Worm (Caenorhabditis elegans) whole organism, L4 larva: ENCODE results near the gene Y50E8A.1.

Experiments
- F26F4.8 ChIP-seq: fragments of 200-800 bp; sonication (Bioruptor generic); conservative IDR thresholded peaks from 2 replicates; pipeline ENCODE4 v1.3.6; 2022; ENCODE audit warnings: missing genetic modification characterization, missing compliant biosample characterization
- F37D6.2 ChIP-seq: sonication (generic microtip); optimal IDR thresholded peaks from 2 replicates; lab custom pipeline; 2016; ENCODE audit warnings: mild to moderate bottlenecking, missing genetic modification characterization, missing compliant biosample characterization
- F49E8.2 ChIP-seq: sonication (generic microtip); optimal IDR thresholded peaks from 2 replicates; lab custom pipeline; 2016; ENCODE audit warnings: missing compliant biosample characterization, mild to moderate bottlenecking, missing genetic modification characterization, borderline replicate concordance
- R02D3.7 ChIP-seq: fragments of 150-350 bp; sonication (generic microtip); optimal IDR thresholded peaks from 3 replicates; lab custom pipeline; 2014; ENCODE audit warnings: missing biosample characterization, missing genetic modification characterization
- T20F7.1 ChIP-seq: fragments of 200-800 bp; sonication (Bioruptor generic); optimal IDR thresholded peaks from 2 replicates; lab custom pipeline; 2018; ENCODE audit warnings: mild to moderate bottlenecking, missing genetic modification characterization, missing compliant biosample characterization
- Y105C5A.15 ChIP-seq: fragments of 200-800 bp; sonication (Bioruptor generic); IDR thresholded peaks from 2 replicates; pipeline ENCODE4 v1.3.6; 2022; ENCODE audit warnings: missing genetic modification characterization, missing compliant biosample characterization
- Y75B8A.6 ChIP-seq: fragments of 200-800 bp; sonication (Bioruptor generic); IDR thresholded peaks from 2 replicates; pipeline ENCODE4 v1.3.6; 2022; ENCODE audit warnings: missing genetic modification reagents, missing genetic modification characterization, missing compliant biosample characterization
- ZK337.2 ChIP-seq: fragments of 200-800 bp; sonication (Bioruptor generic); IDR thresholded peaks from 2 replicates; pipeline ENCODE4 v1.3.6; 2022; ENCODE audit warnings: missing genetic modification reagents, missing genetic modification characterization, missing compliant biosample characterization
- aha-1 ChIP-seq: fragments of 150-350 bp; peaks from one replicate; lab custom pipeline; 2014; ENCODE audit warnings: missing biosample characterization, missing genetic modification characterization
- ama-1 ChIP-seq: fragments of 150-350 bp; optimal IDR thresholded peaks from 2 replicates; lab custom pipeline; 2014; ENCODE audit warnings: inconsistent platforms, mixed read lengths
- ceh-20 ChIP-seq: fragments of 200-800 bp; sonication (Bioruptor generic); IDR thresholded peaks from 2 replicates; pipeline ENCODE4 v1.3.6; 2022; ENCODE audit warnings: missing genetic modification reagents, missing genetic modification characterization, missing compliant biosample characterization
- ces-1 ChIP-seq: fragments of 150-350 bp; sonication (generic microtip); optimal IDR thresholded peaks from 4 replicates; lab custom pipeline; 2014; ENCODE audit warnings: missing biosample characterization, missing genetic modification reagents, missing genetic modification characterization
- daf-16 ChIP-seq, 3 experiments: sonication (generic microtip); optimal IDR thresholded peaks; 2 replicates each; lab custom pipeline; 2016 to 2017; ENCODE audit warnings: missing genetic modification characterization in 3 of 3, missing genetic modification reagents in 3 of 3, mild to moderate bottlenecking in 2 of 3, missing compliant biosample characterization in 2 of 3, missing biosample characterization in 1 of 3, moderate library complexity in 1 of 3
- dmd-6 ChIP-seq: fragments of 200-800 bp; sonication (Bioruptor generic); IDR thresholded peaks from 2 replicates; pipeline ENCODE4 v1.3.6; 2022; ENCODE audit warnings: missing genetic modification reagents, missing genetic modification characterization, missing compliant biosample characterization
- dmd-9 ChIP-seq: fragments of 200-800 bp; sonication (Bioruptor generic); IDR thresholded peaks from 2 replicates; pipeline ENCODE4 v1.3.6; 2022; ENCODE audit warnings: missing genetic modification reagents, missing genetic modification characterization, missing compliant biosample characterization
- dpl-1 ChIP-seq: fragments of 150-350 bp; optimal IDR thresholded peaks from 2 replicates; lab custom pipeline; 2014; ENCODE audit warnings: missing biosample characterization, missing genetic modification reagents, missing genetic modification characterization
- dve-1 ChIP-seq: sonication (generic microtip); optimal IDR thresholded peaks from 2 replicates; lab custom pipeline; 2017; ENCODE audit warnings: antibody characterized with exemption, mild to moderate bottlenecking, missing genetic modification characterization, missing compliant biosample characterization; ENCODE audit not compliant: insufficient read depth
- fkh-10 ChIP-seq: fragments of 150-350 bp; optimal IDR thresholded peaks from 2 replicates; lab custom pipeline; 2014; ENCODE audit warnings: missing biosample characterization, missing genetic modification reagents, missing genetic modification characterization
- gei-8 ChIP-seq: fragments of 200-800 bp; sonication (Bioruptor generic); optimal IDR thresholded peaks from 2 replicates; lab custom pipeline; 2018; ENCODE audit warnings: mild to moderate bottlenecking, missing genetic modification characterization, missing compliant biosample characterization
- hif-1 ChIP-seq, 2 experiments: sonication (generic microtip); optimal IDR thresholded peaks; 2 replicates each; lab custom pipeline; 2016 to 2017; ENCODE audit warnings: missing compliant biosample characterization in 2 of 2, missing genetic modification characterization in 2 of 2, missing genetic modification reagents in 2 of 2, missing genotype in 2 of 2, mild to moderate bottlenecking in 1 of 2
- hlh-30 ChIP-seq: sonication (generic microtip); optimal IDR thresholded peaks from 2 replicates; lab custom pipeline; 2017; ENCODE audit warnings: antibody characterized with exemption, mild to moderate bottlenecking, missing genetic modification characterization, missing compliant biosample characterization; ENCODE audit not compliant: insufficient read depth
- lim-7 ChIP-seq: fragments of 200-800 bp; sonication (Bioruptor generic); IDR thresholded peaks from 2 replicates; pipeline ENCODE4 v1.3.6; 2022; ENCODE audit warnings: missing genetic modification characterization, missing compliant biosample characterization
- lin-13 ChIP-seq: fragments of 150-350 bp; optimal IDR thresholded peaks from 2 replicates; lab custom pipeline; 2014; ENCODE audit warnings: missing biosample characterization, missing genetic modification reagents, missing genetic modification characterization
- lin-29 ChIP-seq: fragments of 200-800 bp; sonication (Bioruptor generic); IDR thresholded peaks from 2 replicates; pipeline ENCODE4 v1.3.6; 2022; ENCODE audit warnings: missing genetic modification reagents, missing genetic modification characterization, missing compliant biosample characterization
- lin-38 ChIP-seq: fragments of 200-800 bp; sonication (Bioruptor generic); IDR thresholded peaks from 2 replicates; pipeline ENCODE4 v1.3.6; 2022; ENCODE audit warnings: missing genetic modification reagents, missing genetic modification characterization, missing compliant biosample characterization
- lir-3 ChIP-seq: sonication (generic microtip); optimal IDR thresholded peaks from 2 replicates; lab custom pipeline; 2016; ENCODE audit warnings: mild to moderate bottlenecking, missing genetic modification characterization, missing compliant biosample characterization
- madf-5 ChIP-seq, 2 experiments: fragments of 200-800 bp; sonication (Bioruptor generic); IDR thresholded peaks; 2 replicates each; pipeline ENCODE4 v1.3.6; 2022; ENCODE audit warnings: missing compliant biosample characterization in 2 of 2, missing genetic modification characterization in 2 of 2
- mdl-1 ChIP-seq, 2 experiments: fragments of 150-350 bp in 1 of 2; sonication (generic microtip) in 1 of 2; optimal IDR thresholded peaks; 2 replicates each; lab custom pipeline; 2014 to 2017; ENCODE audit warnings: missing biosample characterization in 2 of 2, missing genetic modification characterization in 2 of 2
- mep-1 ChIP-seq: fragments of 150-350 bp; sonication (generic microtip); optimal IDR thresholded peaks from 3 replicates; lab custom pipeline; 2014; ENCODE audit warnings: missing biosample characterization, missing genetic modification characterization
- nhr-10 ChIP-seq: fragments of 150-350 bp; optimal IDR thresholded peaks from 2 replicates; lab custom pipeline; 2014; ENCODE audit warnings: missing biosample characterization, missing genetic modification characterization
- nhr-11 ChIP-seq: fragments of 150-350 bp; optimal IDR thresholded peaks from 2 replicates; lab custom pipeline; 2014; ENCODE audit warnings: missing biosample characterization, missing genetic modification characterization
- nhr-237 ChIP-seq: sonication (generic microtip); optimal IDR thresholded peaks from 2 replicates; lab custom pipeline; 2017; ENCODE audit warnings: missing biosample characterization, missing genetic modification characterization
- nhr-25 ChIP-seq: sonication (generic microtip); optimal IDR thresholded peaks from 2 replicates; lab custom pipeline; 2017; ENCODE audit warnings: missing genetic modification characterization, mild to moderate bottlenecking, missing compliant biosample characterization, antibody characterized with exemption, moderate library complexity, borderline replicate concordance; ENCODE audit not compliant: insufficient read depth
- nhr-28 ChIP-seq: fragments of 150-350 bp; optimal IDR thresholded peaks from 2 replicates; lab custom pipeline; 2014; ENCODE audit warnings: missing biosample characterization, missing genetic modification characterization
- nhr-41 ChIP-seq: fragments of 200-800 bp; sonication (Bioruptor generic); IDR thresholded peaks from 2 replicates; pipeline ENCODE4 v1.3.6; 2022; ENCODE audit warnings: missing genetic modification reagents, missing genetic modification characterization, missing compliant biosample characterization
- nhr-42 ChIP-seq: fragments of 200-800 bp; sonication (Bioruptor generic); IDR thresholded peaks from 2 replicates; pipeline ENCODE4 v1.3.6; 2022; ENCODE audit warnings: missing genetic modification characterization, missing compliant biosample characterization
- nhr-6 ChIP-seq: fragments of 150-350 bp; optimal IDR thresholded peaks from 2 replicates; lab custom pipeline; 2014; ENCODE audit warnings: missing biosample characterization, missing genetic modification characterization
- nhr-77 ChIP-seq: fragments of 150-350 bp; optimal IDR thresholded peaks from 2 replicates; lab custom pipeline; 2014; ENCODE audit warnings: missing biosample characterization, missing genetic modification characterization
- pha-4 ChIP-seq, 2 experiments: fragments of 150-350 bp in 1 of 2; fragments of 200-800 bp in 1 of 2; sonication (Bioruptor generic) in 1 of 2; IDR thresholded peaks in 1 of 2; optimal IDR thresholded peaks in 1 of 2; 2 replicates each; pipeline versions ENCODE4 v1.3.6 to Lab custom; 2014 to 2022; ENCODE audit warnings: missing genetic modification characterization in 2 of 2, missing genetic modification reagents in 2 of 2, missing biosample characterization in 1 of 2, missing compliant biosample characterization in 1 of 2
- spr-3 ChIP-seq: fragments of 200-800 bp; sonication (Bioruptor generic); optimal IDR thresholded peaks from 2 replicates; lab custom pipeline; 2018; ENCODE audit warnings: mild to moderate bottlenecking, missing genetic modification characterization, missing compliant biosample characterization
- tag-97 ChIP-seq: fragments of 200-800 bp; sonication (Bioruptor generic); IDR thresholded peaks from 2 replicates; pipeline ENCODE4 v1.3.6; 2022; ENCODE audit warnings: missing genetic modification characterization, missing compliant biosample characterization
- tra-1 ChIP-seq: fragments of 200-800 bp; sonication (Bioruptor generic); IDR thresholded peaks from 2 replicates; pipeline ENCODE4 v1.3.6; 2022; ENCODE audit warnings: missing genetic modification reagents, missing genetic modification characterization, missing compliant biosample characterization
- unc-130 ChIP-seq: sonication (generic microtip); optimal IDR thresholded peaks from 2 replicates; lab custom pipeline; 2016; ENCODE audit warnings: missing genetic modification reagents, missing genetic modification characterization, missing compliant biosample characterization
- unc-39 ChIP-seq: sonication (generic microtip); optimal IDR thresholded peaks from 2 replicates; lab custom pipeline; 2017; ENCODE audit warnings: missing biosample characterization, missing genetic modification characterization
- unc-62 ChIP-seq, 3 experiments: fragments of 150-350 bp in 1 of 3; sonication (generic microtip); optimal IDR thresholded peaks in 2 of 3; peaks in 1 of 3; 1 replicate in 1 of 3; 2 replicates in 2 of 3; lab custom pipeline; 2014 to 2017; ENCODE audit warnings: missing biosample characterization in 3 of 3, missing genetic modification characterization in 3 of 3, missing genetic modification reagents in 3 of 3, missing genotype in 1 of 3
- zag-1 ChIP-seq: fragments of 150-350 bp; optimal IDR thresholded peaks from 2 replicates; lab custom pipeline; 2014; ENCODE audit warnings: missing biosample characterization, missing genetic modification characterization
- zip-2 ChIP-seq: fragments of 150-350 bp; optimal IDR thresholded peaks from 2 replicates; lab custom pipeline; 2014; ENCODE audit warnings: missing biosample characterization, missing genetic modification characterization
- ztf-7 ChIP-seq: fragments of 150-350 bp; optimal IDR thresholded peaks from 2 replicates; lab custom pipeline; 2014; ENCODE audit warnings: missing biosample characterization, missing genetic modification characterization

Y50E8A.1 gene

ce11 chrV:14689060-14689750 lies 37.5 kb upstream of the Y50E8A.1 start, which contains the start of gene gasr-8 (continued):
- TF ChIP-seq nhr-41 (GFP tag; lab: Robert Waterston, UW) (no peak), unc-62 (GFP tag; optimal IDR thresholded peaks at IDR 0.05 in 1 of 2; lab: Kevin White, UChicago) (no peak), unc-62 (tag; optimal IDR thresholded peaks at IDR 0.05; lab: Kevin White, UChicago) (no peak), F49E8.2 (no peak), lir-3 (no peak), Y105C5A.15 (GFP tag; lab: Robert Waterston, UW) (0 out of 2 replicates have a peak, but pooled peaks have one; percentile 15), lin-29 (GFP tag; lab: Robert Waterston, UW) (0 out of 2 replicates have a peak, but pooled peaks have one; percentile 10), unc-130 (GFP tag; lab: Kevin White, UChicago) (peak; percentile 20), hlh-30 (tag; lab: Kevin White, UChicago) (no peak), dpl-1 (no peak), daf-16 (GFP tag; optimal IDR thresholded peaks at IDR 0.05; lab: Kevin White, UChicago) (no peak), daf-16 (tag; optimal IDR thresholded peaks at IDR 0.05; lab: Kevin White, UChicago) (peak; percentile 38), nhr-77 (no peak), ces-1 (no peak), zip-2 (tag; lab: Kevin White, UChicago) (no peak), nhr-28 (tag; lab: Kevin White, UChicago) (no peak), zag-1 (tag; lab: Kevin White, UChicago) (no peak), F37D6.2 (tag; lab: Kevin White, UChicago) (no peak), mep-1 (tag; lab: Kevin White, UChicago) (no peak), aha-1 (peak; percentile 35), nhr-6 (tag; lab: Kevin White, UChicago) (peak; percentile 21), ceh-20 (no peak), lin-38 (peak; percentile 58), ama-1 (lab: Kevin White, UChicago) (no peak), madf-5 (GFP tag; IDR thresholded peaks at IDR 0.05; lab: Robert Waterston, UW) (peak in 1 of 2 experiments; percentile 55; a peak in 1 of 4 replicates), dmd-9 (no peak), unc-39 (no peak), dve-1 (tag; lab: Kevin White, UChicago) (no peak), ZK337.2 (GFP tag; lab: Robert Waterston, UW) (no peak), nhr-25 (tag; lab: Kevin White, UChicago) (no peak), lin-13 (GFP tag; lab: Kevin White, UChicago) (no peak), ztf-7 (tag; lab: Kevin White, UChicago) (no peak), fkh-10 (GFP tag; lab: Kevin White, UChicago) (no peak)

ce11 chrV:14695713-14696112 lies 31.0 kb upstream of the Y50E8A.1 start:
- TF ChIP-seq lim-7 (GFP tag; lab: Robert Waterston, UW) (no peak), tra-1 (no peak), nhr-42 (no peak), nhr-10 (tag; lab: Kevin White, UChicago) (no peak), gei-8 (no peak), nhr-25 (tag; lab: Kevin White, UChicago) (no peak), mdl-1 (tag; optimal IDR thresholded peaks at IDR 0.05; lab: Kevin White, UChicago) (no peak), tag-97 (GFP tag; lab: Robert Waterston, UW) (no peak), dmd-6 (no peak), F26F4.8 (GFP tag; lab: Robert Waterston, UW) (no peak), T20F7.1 (no peak), nhr-41 (GFP tag; lab: Robert Waterston, UW) (no peak), nhr-237 (tag; lab: Kevin White, UChicago) (no peak), hif-1 (tag; optimal IDR thresholded peaks at IDR 0.05; lab: Kevin White, UChicago) (no peak), R02D3.7 (tag; lab: Kevin White, UChicago) (no peak), ama-1 (lab: Kevin White, UChicago) (no peak), spr-3 (GFP tag; lab: Kevin White, UChicago) (no peak), Y75B8A.6 (GFP tag; lab: Robert Waterston, UW) (no peak), nhr-11 (tag; lab: Kevin White, UChicago) (no peak), pha-4 (GFP tag; IDR thresholded peaks at IDR 0.05; lab: Robert Waterston, UW) (no peak), pha-4 (tag; optimal IDR thresholded peaks at IDR 0.05; lab: Kevin White, UChicago) (no peak)
